Fruit fly (Drosophila melanogaster) whole organism, pupa: ENCODE data around the gene Ugt35A1.

ENCODE experiments used
- CG10348 ChIP-seq: fragments of 200-800 bp; sonication (Bioruptor generic); IDR thresholded peaks from 2 replicates; pipeline ENCODE4 v1.3.6; 2022; ENCODE audit warnings: missing biosample characterization, missing genetic modification characterization
- CG12605 ChIP-seq: fragments of 200-800 bp; sonication (Bioruptor generic); IDR thresholded peaks from 2 replicates; pipeline ENCODE4 v1.3.6; 2022; ENCODE audit warnings: missing biosample characterization, missing genetic modification characterization
- CG13204 ChIP-seq: fragments of 200-800 bp; sonication (Bioruptor generic); optimal IDR thresholded peaks from 2 replicates; lab custom pipeline; 2018; ENCODE audit warnings: missing biosample characterization, mild to moderate bottlenecking, missing genetic modification characterization, moderate library complexity
- CG14655 ChIP-seq: fragments of 200-800 bp; sonication (Bioruptor generic); optimal IDR thresholded peaks from 3 replicates; lab custom pipeline; 2017; ENCODE audit warnings: mild to moderate bottlenecking, missing biosample characterization, missing genetic modification reagents, missing genetic modification characterization
- CG15710 ChIP-seq: fragments of 200-800 bp; sonication (Bioruptor generic); optimal IDR thresholded peaks from 2 replicates; lab custom pipeline; 2018; ENCODE audit warnings: missing biosample characterization, mild to moderate bottlenecking, missing genetic modification characterization, moderate library complexity
- CG17806 ChIP-seq: fragments of 200-800 bp; sonication (Bioruptor generic); optimal IDR thresholded peaks from 2 replicates; lab custom pipeline; 2018; ENCODE audit warnings: missing biosample characterization, mild to moderate bottlenecking, missing genetic modification characterization, moderate library complexity
- CG32121 ChIP-seq: fragments of 200-800 bp; sonication (Bioruptor generic); IDR thresholded peaks from 2 replicates; pipeline ENCODE4 v1.3.6; 2022; ENCODE audit warnings: missing biosample characterization, missing genetic modification characterization
- CG34367 ChIP-seq: fragments of 200-800 bp; sonication (Bioruptor generic); optimal IDR thresholded peaks from 2 replicates; lab custom pipeline; 2018; ENCODE audit warnings: missing biosample characterization, mild to moderate bottlenecking, missing genetic modification characterization
- CG4496 ChIP-seq: fragments of 200-800 bp; sonication (Bioruptor generic); IDR thresholded peaks from 3 replicates; pipeline ENCODE4 v1.3.6; 2022; ENCODE audit warnings: missing biosample characterization, missing genetic modification characterization
- CG8159 ChIP-seq: fragments of 200-800 bp; sonication (Bioruptor generic); optimal IDR thresholded peaks from 3 replicates; lab custom pipeline; 2018; ENCODE audit warnings: missing biosample characterization, mild to moderate bottlenecking, missing genetic modification characterization, moderate library complexity
- CG8301 ChIP-seq: fragments of 200-800 bp; sonication (Bioruptor generic); optimal IDR thresholded peaks from 2 replicates; lab custom pipeline; 2018; ENCODE audit warnings: missing biosample characterization, mild to moderate bottlenecking, missing genetic modification characterization
- CG9948 ChIP-seq: fragments of 200-800 bp; sonication (Bioruptor generic); optimal IDR thresholded peaks from 2 replicates; lab custom pipeline; 2018; ENCODE audit warnings: missing biosample characterization, mild to moderate bottlenecking, missing genetic modification characterization, moderate library complexity
- D1 ChIP-seq: fragments of 200-800 bp; sonication (Bioruptor generic); optimal IDR thresholded peaks from 2 replicates; lab custom pipeline; 2018; ENCODE audit warnings: missing biosample characterization, mild to moderate bottlenecking, missing genetic modification characterization, moderate library complexity
- EcR ChIP-seq: fragments of 200-800 bp; sonication (Bioruptor generic); optimal IDR thresholded peaks from 3 replicates; lab custom pipeline; 2019; ENCODE audit warnings: missing biosample characterization, missing genetic modification characterization, mild to moderate bottlenecking, moderate library complexity, missing genetic modification reagents
- Ets98B ChIP-seq: fragments of 200-800 bp; sonication (Bioruptor generic); IDR thresholded peaks from 2 replicates; pipeline ENCODE4 v1.3.6; 2022; ENCODE audit warnings: missing biosample characterization, missing genetic modification characterization
- Pif1A ChIP-seq: fragments of 200-800 bp; sonication (Bioruptor generic); optimal IDR thresholded peaks from 3 replicates; lab custom pipeline; 2016; ENCODE audit warnings: missing biosample characterization, missing genetic modification characterization
- Pif1B ChIP-seq: fragments of 200-800 bp; sonication (Bioruptor generic); optimal IDR thresholded peaks from 3 replicates; lab custom pipeline; 2016; ENCODE audit warnings: missing biosample characterization, missing genetic modification characterization
- Snoo ChIP-seq: fragments of 200-800 bp; sonication (Bioruptor generic); optimal IDR thresholded peaks from 3 replicates; lab custom pipeline; 2017; ENCODE audit warnings: missing biosample characterization, mild to moderate bottlenecking, missing genetic modification characterization, inconsistent platforms
- fd96Ca ChIP-seq: fragments of 200-800 bp; sonication (Bioruptor generic); IDR thresholded peaks from 3 replicates; pipeline ENCODE4 v1.3.6; 2022; ENCODE audit warnings: missing biosample characterization, missing genetic modification characterization
- gl ChIP-seq: fragments of 200-800 bp; sonication (Bioruptor generic); optimal IDR thresholded peaks from 2 replicates; lab custom pipeline; 2018; ENCODE audit warnings: missing biosample characterization, mild to moderate bottlenecking, missing genetic modification characterization
- rn ChIP-seq: fragments of 200-800 bp; sonication (Bioruptor generic); IDR thresholded peaks from 2 replicates; pipeline ENCODE4 v1.3.6; 2022; ENCODE audit warnings: missing biosample characterization, missing genetic modification characterization

The Ugt35A1 gene

dm6 chr3R:11211291-11212061 is 39.0 kb upstream of the Ugt35A1 start:
- TF ChIP-seq Pif1B (GFP tag; lab: Kevin White, UChicago) (peak; percentile 41), Snoo (peak; percentile 56), CG32121 (GFP tag; lab: Robert Waterston, UW) (peak; percentile 73), CG15710 (tag; lab: Kevin White, UChicago) (peak; percentile 58), CG17806 (tag; lab: Kevin White, UChicago) (peak; percentile 61), CG13204 (GFP tag; lab: Kevin White, UChicago) (no peak), CG14655 (GFP tag; lab: Kevin White, UChicago) (no peak), rn (GFP tag; lab: Robert Waterston, UW) (peak; percentile 27; the same call in 1 of the 2 replicates), CG8301 (tag; lab: Kevin White, UChicago) (peak; percentile 59), Pif1A (GFP tag; lab: Kevin White, UChicago) (peak; percentile 66), EcR (GFP tag; lab: Kevin White, UChicago) (peak; percentile 95), gl (no peak), CG9948 (tag; lab: Kevin White, UChicago) (peak; percentile 44), CG12605 (GFP tag; lab: Robert Waterston, UW) (peak; percentile 78), Ets98B (GFP tag; lab: Robert Waterston, UW) (peak; percentile 62), CG8159 (peak; percentile 58), D1 (no peak), CG34367 (tag; lab: Kevin White, UChicago) (peak; percentile 29), CG4496 (GFP tag; lab: Robert Waterston, UW) (peak; percentile 65; the same call in 2 of the 3 replicates)

dm6 chr3R:11209801-11210402 is 37.4 kb upstream of the Ugt35A1 start, which contains the start of the genes SdhC and Tctp:
Gene SdhC (minus strand): TSS chr3R:11209849.
Gene Tctp (plus strand): TSS chr3R:11210247.
- TF ChIP-seq EcR (GFP tag; lab: Kevin White, UChicago) (no peak), fd96Ca (GFP tag; lab: Robert Waterston, UW) (no peak), Pif1A (GFP tag; lab: Kevin White, UChicago) (peak; percentile 52), CG13204 (GFP tag; lab: Kevin White, UChicago) (no peak), CG12605 (GFP tag; lab: Robert Waterston, UW) (no peak), CG8301 (tag; lab: Kevin White, UChicago) (peak; percentile 15), rn (GFP tag; lab: Robert Waterston, UW) (no peak), CG4496 (GFP tag; lab: Robert Waterston, UW) (no peak), CG14655 (GFP tag; lab: Kevin White, UChicago) (no peak), CG32121 (GFP tag; lab: Robert Waterston, UW) (no peak), CG17806 (tag; lab: Kevin White, UChicago) (no peak), D1 (no peak), CG8159 (peak; percentile 47), Snoo (peak; percentile 4), Ets98B (GFP tag; lab: Robert Waterston, UW) (peak; percentile 36), CG10348 (GFP tag; lab: Robert Waterston, UW) (no peak), CG34367 (tag; lab: Kevin White, UChicago) (peak; percentile 4), CG9948 (tag; lab: Kevin White, UChicago) (peak; percentile 3), gl (no peak), Pif1B (GFP tag; lab: Kevin White, UChicago) (peak; percentile 14), CG15710 (tag; lab: Kevin White, UChicago) (peak; percentile 18)

DNA sequence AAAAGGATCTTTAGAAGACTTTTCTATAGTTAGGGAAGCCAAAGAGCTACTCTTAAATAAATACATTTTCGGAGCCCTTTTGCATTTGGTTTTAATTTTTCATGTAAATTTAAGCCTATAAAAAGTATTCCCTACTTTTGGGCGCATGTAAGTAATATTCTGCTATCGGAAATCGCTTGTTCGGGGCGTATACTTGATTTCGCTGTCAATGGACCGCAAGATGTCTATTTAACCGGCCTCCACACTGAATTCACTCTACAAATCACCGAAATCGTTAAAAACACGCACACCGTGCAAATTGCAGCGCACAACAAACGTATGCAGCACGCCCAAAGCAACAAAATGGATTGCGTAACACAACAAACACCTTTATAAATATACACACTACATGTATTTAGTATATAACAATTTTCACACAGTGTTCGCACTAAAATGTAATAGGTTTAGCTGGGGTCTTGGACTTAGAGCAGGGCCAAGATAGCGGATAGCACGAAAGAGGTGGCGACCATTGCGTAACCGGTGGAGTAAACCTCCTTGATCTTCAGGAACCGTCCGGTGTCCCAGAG is 36.4 kb upstream of the Ugt35A1 start:
- TF ChIP-seq EcR (GFP tag; lab: Kevin White, UChicago) (peak; percentile 42), Pif1B (GFP tag; lab: Kevin White, UChicago) (no peak)
- TF ChIP-seq, all 21 proteins: peak for 1

- TF ChIP-seq CG13204 (GFP tag; lab: Kevin White, UChicago) (no peak), CG14655 (GFP tag; lab: Kevin White, UChicago) (peak; percentile 67), CG32121 (GFP tag; lab: Robert Waterston, UW) (peak; percentile 67), gl (no peak), Ets98B (GFP tag; lab: Robert Waterston, UW) (peak; percentile 57; the same call in 1 of the 2 replicates), CG17806 (tag; lab: Kevin White, UChicago) (peak; percentile 64), Snoo (peak; percentile 62), CG10348 (GFP tag; lab: Robert Waterston, UW) (no peak), Pif1B (GFP tag; lab: Kevin White, UChicago) (peak; percentile 80), Pif1A (GFP tag; lab: Kevin White, UChicago) (peak; percentile 81), D1 (no peak), CG4496 (GFP tag; lab: Robert Waterston, UW) (peak; percentile 65; the same call in 2 of the 3 replicates), CG15710 (tag; lab: Kevin White, UChicago) (peak; percentile 49), CG8301 (tag; lab: Kevin White, UChicago) (peak; percentile 57), CG34367 (tag; lab: Kevin White, UChicago) (peak; percentile 24), CG12605 (GFP tag; lab: Robert Waterston, UW) (no peak), fd96Ca (GFP tag; lab: Robert Waterston, UW) (peak; percentile 71; the same call in 2 of the 3 replicates), CG9948 (tag; lab: Kevin White, UChicago) (peak; percentile 50), CG8159 (peak; percentile 67), EcR (GFP tag; lab: Kevin White, UChicago) (no peak), rn (GFP tag; lab: Robert Waterston, UW) (no peak)
Observed at dm6 chr3R:11200885-11201421, 28.5 kb upstream of the Ugt35A1 start.
